Worm (Caenorhabditis elegans): Measurements from ENCODE around the gene Y48C3A.20.

The Y48C3A.20 gene

ce11 chrII:13412335-13412734, 42.9 kb downstream of the Y48C3A.20 start, which contains the start of gene Y48C3A.18:
Gene Y48C3A.18, plus strand, starts transcription at chrII:13412635.
- no peak for TF ChIP-seq fax-1 (tag; optimal IDR thresholded peaks at IDR 0.05)
- TF ChIP-seq ceh-18 (tag; optimal IDR thresholded peaks at IDR 0.05) = no peak

ce11 chrII:13414099-13414498, 44.7 kb downstream of the Y48C3A.20 start:
- peak; percentile 91 for TF ChIP-seq ceh-48 (tag; optimal IDR thresholded peaks at IDR 0.05)
- no peak for TF ChIP-seq ets-4 (tag; optimal IDR thresholded peaks at IDR 0.05)

ce11 chrII:13414554-13415057, 45.2 kb downstream of the Y48C3A.20 start, which contains the start of gene Y48E1C.1:
Gene Y48E1C.1, plus strand, starts transcription at chrII:13415007.
- TF ChIP-seq syd-9 (tag; optimal IDR thresholded peaks at IDR 0.05) = no peak
- no peak for TF ChIP-seq fax-1 (tag; optimal IDR thresholded peaks at IDR 0.05)
- no peak for TF ChIP-seq Y22D7AL.16 (tag; optimal IDR thresholded peaks at IDR 0.05)
- TF ChIP-seq elt-2 (tag; optimal IDR thresholded peaks at IDR 0.05) = no peak
- TF ChIP-seq ceh-31 (tag; optimal IDR thresholded peaks at IDR 0.05) = no peak
- TF ChIP-seq ceh-30 (tag; optimal IDR thresholded peaks at IDR 0.05) = no peak
- TF ChIP-seq ceh-6 (GFP tag; optimal IDR thresholded peaks at IDR 0.05) = no peak
- no peak for TF ChIP-seq pag-3 (tag; optimal IDR thresholded peaks at IDR 0.05; ENCODE audit: borderline replicate concordance)
- no peak for TF ChIP-seq eyg-1 (tag; optimal IDR thresholded peaks at IDR 0.05)
- no peak for TF ChIP-seq hlh-15 (tag; optimal IDR thresholded peaks at IDR 0.05)
- no peak for TF ChIP-seq ama-1 (optimal IDR thresholded peaks at IDR 0.05)

- no peak for TF ChIP-seq ceh-2 (tag; optimal IDR thresholded peaks at IDR 0.05)
- TF ChIP-seq pat-9 (tag; optimal IDR thresholded peaks at IDR 0.05) = no peak
- TF ChIP-seq T23F11.4 (GFP tag; optimal IDR thresholded peaks at IDR 0.05) = no peak
- no peak for TF ChIP-seq elt-4 (tag; optimal IDR thresholded peaks at IDR 0.05)
- TF ChIP-seq ceh-6 (GFP tag; optimal IDR thresholded peaks at IDR 0.05) = no peak
- no peak for TF ChIP-seq unc-42 (tag; optimal IDR thresholded peaks at IDR 0.05)
- no peak for TF ChIP-seq odd-2 (tag; optimal IDR thresholded peaks at IDR 0.05)
- no peak for TF ChIP-seq madf-2 (tag; optimal IDR thresholded peaks at IDR 0.05)
- TF ChIP-seq ceh-48 (tag; optimal IDR thresholded peaks at IDR 0.05) = no peak
- TF ChIP-seq ama-1 (optimal IDR thresholded peaks at IDR 0.05) = no peak
- TF ChIP-seq lim-6 (tag; optimal IDR thresholded peaks at IDR 0.05) = no peak
- TF ChIP-seq ztf-16 (tag; optimal IDR thresholded peaks at IDR 0.05) = no peak
- no peak for TF ChIP-seq ceh-24 (tag; optimal IDR thresholded peaks at IDR 0.05)
- no peak for TF ChIP-seq F13H6.1 (tag; optimal IDR thresholded peaks at IDR 0.05)
- no peak for TF ChIP-seq zip-5 (tag; optimal IDR thresholded peaks at IDR 0.05)
- no peak for TF ChIP-seq fkh-6 (tag; optimal IDR thresholded peaks at IDR 0.05)
- TF ChIP-seq ttx-3 (tag; optimal IDR thresholded peaks at IDR 0.05) = no peak
These were observed 47.1 kb downstream of the Y48C3A.20 start for ce11 chrII:13416552-13416951.

- TF ChIP-seq K02D7.2 (tag; optimal IDR thresholded peaks at IDR 0.05) (no peak), C38D4.7 (GFP tag; optimal IDR thresholded peaks at IDR 0.05) (no peak), ceh-48 (tag; optimal IDR thresholded peaks at IDR 0.05) (peak; percentile 90), pha-2 (tag; optimal IDR thresholded peaks at IDR 0.05) (no peak), sdc-2 (tag; optimal IDR thresholded peaks at IDR 0.05) (no peak), mec-3 (tag; optimal IDR thresholded peaks at IDR 0.05; ENCODE audit: borderline replicate concordance) (no peak)
These were observed 48.1 kb downstream of the Y48C3A.20 start for ce11 chrII:13417452-13418031.

ce11 chrII:13424242-13424641, 54.8 kb downstream of the Y48C3A.20 start, which contains the start of gene Y48E1C.2:
Gene Y48E1C.2, plus strand, starts transcription at chrII:13424542.
- TF ChIP-seq fkh-6 (tag; optimal IDR thresholded peaks at IDR 0.05) (no peak), tbx-2 (tag; optimal IDR thresholded peaks at IDR 0.05) (no peak), ceh-22 (tag; optimal IDR thresholded peaks at IDR 0.05) (no peak), ceh-30 (tag; optimal IDR thresholded peaks at IDR 0.05) (no peak), ets-4 (tag; optimal IDR thresholded peaks at IDR 0.05) (no peak), fax-1 (tag; optimal IDR thresholded peaks at IDR 0.05) (no peak), unc-3 (GFP tag; conservative IDR thresholded peaks at IDR 0.05) (no peak), unc-3 (tag; optimal IDR thresholded peaks at IDR 0.05) (no peak), zip-5 (tag; optimal IDR thresholded peaks at IDR 0.05) (no peak), nhr-232 (tag; optimal IDR thresholded peaks at IDR 0.05) (no peak), K09A11.1 (tag; optimal IDR thresholded peaks at IDR 0.05; ENCODE audit: insufficient read depth) (no peak), unc-55 (GFP tag; optimal IDR thresholded peaks at IDR 0.05) (no peak), F13H6.1 (tag; optimal IDR thresholded peaks at IDR 0.05) (no peak), hlh-13 (GFP tag; optimal IDR thresholded peaks at IDR 0.05) (no peak), C38D4.7 (GFP tag; optimal IDR thresholded peaks at IDR 0.05) (no peak), pag-3 (tag; optimal IDR thresholded peaks at IDR 0.05; ENCODE audit: borderline replicate concordance) (no peak), ceh-31 (tag; optimal IDR thresholded peaks at IDR 0.05) (no peak)

Measured in whole organism, late embryonic.